Fruit fly (Drosophila melanogaster) whole organism, embryonic: ENCODE measurements around the gene Alp10.
A peak's percentile ranks its signal among the peaks of the same experiment; 100 is the strongest.

Experiments
- CG10543 ChIP-seq: fragments of 200-800 bp; sonication (Bioruptor generic); optimal IDR thresholded peaks from 3 replicates; lab custom pipeline; 2017; ENCODE audit warnings: missing biosample characterization, mild to moderate bottlenecking, missing genetic modification characterization, moderate library complexity
- CG11247 ChIP-seq: fragments of 200-800 bp; sonication (Bioruptor generic); IDR thresholded peaks from 2 replicates; pipeline ENCODE4 v1.3.6; 2022; ENCODE audit warnings: missing biosample characterization, missing genetic modification characterization
- CG12391 ChIP-seq: fragments of 200-800 bp; sonication (Bioruptor generic); optimal IDR thresholded peaks from 3 replicates; lab custom pipeline; 2018; ENCODE audit warnings: missing biosample characterization, mild to moderate bottlenecking, missing genetic modification characterization, moderate library complexity
- CG14441 ChIP-seq: fragments of 200-800 bp; sonication (Bioruptor generic); IDR thresholded peaks from 2 replicates; pipeline ENCODE4 v1.3.6; 2022; ENCODE audit warnings: missing biosample characterization, missing genetic modification characterization
- CG17186 ChIP-seq: fragments of 200-800 bp; sonication (Bioruptor generic); optimal IDR thresholded peaks from 3 replicates; lab custom pipeline; 2017; ENCODE audit warnings: missing biosample characterization, missing genetic modification reagents, missing genetic modification characterization
- CG17328 ChIP-seq: fragments of 200-800 bp; sonication (Bioruptor generic); IDR thresholded peaks from 2 replicates; pipeline ENCODE4 v1.3.6; 2022; ENCODE audit warnings: missing biosample characterization, missing genetic modification characterization
- CG18476 ChIP-seq: fragments of 200-800 bp; sonication (Bioruptor generic); optimal IDR thresholded peaks from 2 replicates; lab custom pipeline; 2016; ENCODE audit warnings: missing biosample characterization, mild to moderate bottlenecking, missing genetic modification characterization
- CG34422 ChIP-seq: fragments of 200-800 bp; sonication (Bioruptor generic); IDR thresholded peaks from 3 replicates; pipeline ENCODE4 v1.3.6; 2022; ENCODE audit warnings: missing biosample characterization, missing genetic modification characterization
- CG3726 ChIP-seq: fragments of 200-800 bp; sonication (Bioruptor generic); IDR thresholded peaks from 3 replicates; pipeline ENCODE4, ENCODE4 v1.3.6; 2022; ENCODE audit warnings: missing biosample characterization, missing genetic modification characterization
- CG43689 ChIP-seq: fragments of 200-800 bp; sonication (Bioruptor generic); IDR thresholded peaks from 2 replicates; pipeline ENCODE4 v1.3.6; 2022; ENCODE audit warnings: missing biosample characterization, missing genetic modification characterization
- CG5180 ChIP-seq: fragments of 200-800 bp; sonication (Bioruptor generic); optimal IDR thresholded peaks from 3 replicates; lab custom pipeline; 2017; ENCODE audit warnings: missing biosample characterization, missing genetic modification characterization, mild to moderate bottlenecking, moderate library complexity, missing genetic modification reagents
- CG6175 ChIP-seq: fragments of 200-800 bp; sonication (Bioruptor generic); IDR thresholded peaks from 3 replicates; pipeline ENCODE4 v1.3.6; 2022; ENCODE audit warnings: missing biosample characterization, missing genetic modification characterization
- CG7372 ChIP-seq: fragments of 200-800 bp; sonication (Bioruptor generic); IDR thresholded peaks from 2 replicates; pipeline ENCODE4 v1.3.6; 2022; ENCODE audit warnings: missing biosample characterization, missing genetic modification characterization
- CG7839 ChIP-seq: fragments of 200-800 bp; sonication (Bioruptor generic); optimal IDR thresholded peaks from 3 replicates; lab custom pipeline; 2018; ENCODE audit warnings: missing biosample characterization, mild to moderate bottlenecking, missing genetic modification characterization, moderate library complexity
- CG7987 ChIP-seq: fragments of 200-800 bp; sonication (Bioruptor generic); optimal IDR thresholded peaks from 2 replicates; lab custom pipeline; 2018; ENCODE audit warnings: missing biosample characterization, mild to moderate bottlenecking, missing genetic modification characterization, moderate library complexity
- CG8388 ChIP-seq: fragments of 200-800 bp; sonication (Bioruptor generic); optimal IDR thresholded peaks from 2 replicates; lab custom pipeline; 2019; ENCODE audit warnings: missing biosample characterization, mild to moderate bottlenecking, missing genetic modification characterization, moderate library complexity
- Dref ChIP-seq: fragments of 200-800 bp; sonication (Bioruptor generic); IDR thresholded peaks from 2 replicates; pipeline ENCODE4 v1.3.6; 2022; ENCODE audit warnings: missing biosample characterization, missing genetic modification characterization
- E2f2 ChIP-seq: fragments of 200-800 bp; sonication (Bioruptor generic); IDR thresholded peaks from 2 replicates; pipeline ENCODE4 v1.3.6; 2022; ENCODE audit warnings: missing biosample characterization, missing genetic modification characterization
- Fer1 ChIP-seq: fragments of 200-800 bp; sonication (Bioruptor generic); optimal IDR thresholded peaks from 2 replicates; lab custom pipeline; 2017; ENCODE audit warnings: missing biosample characterization, mild to moderate bottlenecking, missing genetic modification characterization
- HLH3B ChIP-seq: fragments of 200-800 bp; sonication (Bioruptor generic); IDR thresholded peaks from 2 replicates; pipeline ENCODE4 v1.3.6; 2022; ENCODE audit warnings: missing biosample characterization, missing genetic modification characterization
- Med ChIP-seq: fragments of 200-800 bp; sonication (Bioruptor generic); peaks from one replicate; lab custom pipeline; 2016; ENCODE audit warnings: missing biosample characterization, missing genetic modification characterization, mild to moderate bottlenecking, inconsistent platforms, moderate library complexity
- Nf-YC ChIP-seq: fragments of 200-800 bp; optimal IDR thresholded peaks from 3 replicates; lab custom pipeline; 2019; ENCODE audit warnings: missing biosample characterization, mild to moderate bottlenecking, missing genetic modification characterization, moderate library complexity
- Opbp ChIP-seq: fragments of 200-800 bp; sonication (Bioruptor generic); IDR thresholded peaks from 3 replicates; pipeline ENCODE4 v1.3.6; 2022; ENCODE audit warnings: missing biosample characterization, missing genetic modification characterization; ENCODE audit not compliant: partially characterized antibody
- PHDP ChIP-seq: fragments of 200-800 bp; sonication (Bioruptor generic); optimal IDR thresholded peaks from 3 replicates; lab custom pipeline; 2018; ENCODE audit warnings: missing biosample characterization, mild to moderate bottlenecking, missing genetic modification characterization, moderate library complexity
- br ChIP-seq: fragments of >200 bp; optimal IDR thresholded peaks from 2 replicates; lab custom pipeline; 2017
- chinmo ChIP-seq: fragments of 200-800 bp; sonication (Bioruptor generic); IDR thresholded peaks from 4 replicates; pipeline ENCODE4 v1.3.6; 2022; ENCODE audit warnings: missing biosample characterization, missing genetic modification characterization; ENCODE audit not compliant: partially characterized antibody
- ci ChIP-seq: fragments of 200-800 bp; sonication (Bioruptor generic); IDR thresholded peaks from 3 replicates; pipeline ENCODE4 v1.3.6; 2022; ENCODE audit warnings: missing biosample characterization, missing genetic modification characterization
- cwo ChIP-seq: fragments of 200-800 bp; sonication (Bioruptor generic); optimal IDR thresholded peaks from 3 replicates; lab custom pipeline; 2017; ENCODE audit warnings: missing biosample characterization, missing genetic modification characterization, mild to moderate bottlenecking, moderate library complexity, missing genetic modification reagents
- dmrt11E ChIP-seq: fragments of 200-800 bp; sonication (Bioruptor generic); optimal IDR thresholded peaks from 3 replicates; lab custom pipeline; 2018; ENCODE audit warnings: missing biosample characterization, mild to moderate bottlenecking, missing genetic modification characterization, moderate library complexity
- ewg ChIP-seq: fragments of 200-800 bp; sonication (Bioruptor generic); optimal IDR thresholded peaks from 3 replicates; lab custom pipeline; 2017; ENCODE audit warnings: mild to moderate bottlenecking, missing biosample characterization, missing genetic modification reagents, missing genetic modification characterization
- ftz-f1 ChIP-seq: fragments of 200-800 bp; sonication (Bioruptor generic); optimal IDR thresholded peaks from 2 replicates; lab custom pipeline; 2016; ENCODE audit warnings: missing biosample characterization, missing genetic modification characterization
- fu2 ChIP-seq: fragments of 200-800 bp; sonication (Bioruptor generic); optimal IDR thresholded peaks from 2 replicates; lab custom pipeline; 2016; ENCODE audit warnings: missing biosample characterization, missing genetic modification characterization
- grau ChIP-seq: fragments of 200-800 bp; optimal IDR thresholded peaks from 3 replicates; lab custom pipeline; 2019; ENCODE audit warnings: missing biosample characterization, mild to moderate bottlenecking, missing genetic modification characterization, moderate library complexity
- klu ChIP-seq: fragments of 200-800 bp; sonication (Bioruptor generic); IDR thresholded peaks from 2 replicates; pipeline ENCODE4 v1.3.6; 2022; ENCODE audit warnings: missing biosample characterization, missing genetic modification characterization
- lola ChIP-seq, 3 experiments: fragments of >200 bp in 2 of 3; fragments of 200-800 bp in 1 of 3; sonication (Bioruptor generic) in 1 of 3; optimal IDR thresholded peaks; 2 replicates each; lab custom pipeline; 2017 to 2019; ENCODE audit warnings: missing biosample characterization in 3 of 3, missing genetic modification characterization in 3 of 3, mild to moderate bottlenecking in 1 of 3, moderate library complexity in 1 of 3
- otp ChIP-seq: fragments of 200-800 bp; sonication (Bioruptor generic); IDR thresholded peaks from 3 replicates; pipeline ENCODE4, ENCODE4 v1.3.6; 2022; ENCODE audit warnings: missing biosample characterization, missing genetic modification characterization
- prd ChIP-seq, 3 experiments: fragments of >200 bp in 2 of 3; fragments of 200-800 bp in 1 of 3; sonication (Bioruptor generic) in 1 of 3; optimal IDR thresholded peaks in 2 of 3; IDR thresholded peaks in 1 of 3; 2 replicates in 2 of 3; 3 replicates in 1 of 3; pipeline versions ENCODE4 v1.3.6 to Lab custom; 2017 to 2022; ENCODE audit warnings: missing biosample characterization in 1 of 3, missing genetic modification characterization in 1 of 3
- sens ChIP-seq: fragments of 200-800 bp; sonication (Bioruptor generic); peaks from one replicate; lab custom pipeline; 2016; ENCODE audit warnings: missing biosample characterization, missing genetic modification characterization
- slbo ChIP-seq: fragments of 200-800 bp; sonication (Bioruptor generic); IDR thresholded peaks from 2 replicates; pipeline ENCODE4 v1.3.6; 2022; ENCODE audit warnings: missing biosample characterization, missing genetic modification characterization
- so ChIP-seq: fragments of 200-800 bp; sonication (Bioruptor generic); IDR thresholded peaks from 3 replicates; pipeline ENCODE4 v1.3.6; 2022; ENCODE audit warnings: missing biosample characterization, missing genetic modification characterization
- sob ChIP-seq: fragments of 200-800 bp; sonication (Bioruptor generic); IDR thresholded peaks from 2 replicates; pipeline ENCODE4 v1.3.6; 2022; ENCODE audit warnings: missing biosample characterization, missing genetic modification characterization
- sqz ChIP-seq: fragments of 200-800 bp; sonication (Bioruptor generic); optimal IDR thresholded peaks from 3 replicates; lab custom pipeline; 2018; ENCODE audit warnings: missing biosample characterization, mild to moderate bottlenecking, missing genetic modification characterization
- tio ChIP-seq: fragments of 200-800 bp; sonication (Bioruptor generic); optimal IDR thresholded peaks from 2 replicates; lab custom pipeline; 2017; ENCODE audit warnings: missing biosample characterization, missing genetic modification characterization, inconsistent platforms
- tna ChIP-seq: fragments of 200-800 bp; sonication (Bioruptor generic); IDR thresholded peaks from 2 replicates; pipeline ENCODE4 v1.3.6; 2022; ENCODE audit warnings: missing biosample characterization, missing genetic modification characterization; ENCODE audit not compliant: partially characterized antibody
- toy ChIP-seq: fragments of 200-800 bp; sonication (Bioruptor generic); IDR thresholded peaks from 2 replicates; pipeline ENCODE4 v1.3.6; 2022; ENCODE audit warnings: missing biosample characterization, missing genetic modification characterization

The Alp10 gene

DNA sequence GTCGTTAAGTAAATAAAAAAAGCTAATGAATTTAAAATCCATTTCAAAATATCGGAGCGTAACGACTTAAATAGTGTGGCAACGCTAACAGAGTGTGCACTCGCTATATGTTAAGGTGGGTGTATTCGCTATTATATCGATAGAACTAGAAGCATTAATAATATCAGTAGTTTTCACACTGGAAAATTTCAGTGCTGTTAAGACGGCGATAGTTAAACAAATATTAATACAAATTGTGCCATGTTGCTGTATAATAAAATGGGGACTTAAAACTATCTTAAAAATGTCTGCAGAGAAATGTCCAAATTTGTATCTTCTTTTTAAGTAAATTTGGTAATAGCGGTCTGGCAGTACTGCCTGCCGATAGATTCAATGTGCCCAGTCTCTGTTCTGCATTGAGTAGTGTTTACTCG, 11.8 kb downstream of the Alp10 start (continued):
- TF ChIP-seq toy (GFP tag; lab: Robert Waterston, UW) = peak; percentile 61
- TF ChIP-seq Fer1 = no peak
- no peak for TF ChIP-seq ftz-f1 (GFP tag; lab: Kevin White, UChicago)
- peak; percentile 97 for TF ChIP-seq CG14441 (GFP tag; lab: Robert Waterston, UW)

dm6 chr3L:5581542-5581941, 13.5 kb downstream of the Alp10 start:
- no peak for TF ChIP-seq dmrt11E (tag; lab: Kevin White, UChicago)
- TF ChIP-seq prd (optimal IDR thresholded peaks at IDR 0.05; lab: Kevin White, UChicago) = no peak
- TF ChIP-seq prd (GFP tag; IDR thresholded peaks at IDR 0.05; lab: Robert Waterston, UW) = 0 out of 3 replicates have a peak, but pooled peaks have one; percentile 9
- 0 out of 2 replicates have a peak, but pooled peaks have one; percentile 9 for TF ChIP-seq CG14441 (GFP tag; lab: Robert Waterston, UW)
- no peak for TF ChIP-seq CG43689 (GFP tag; lab: Robert Waterston, UW)
- peak; percentile 33 for TF ChIP-seq sens (GFP tag; lab: Kevin White, UChicago)
- TF ChIP-seq CG10543 (GFP tag; lab: Kevin White, UChicago) = no peak
- no peak for TF ChIP-seq CG12391
- TF ChIP-seq Med = peak; percentile 74
- 0 out of 3 replicates have a peak, but pooled peaks have one; percentile 55 for TF ChIP-seq otp (GFP tag; lab: Robert Waterston, UW)
- TF ChIP-seq tio (GFP tag; lab: Kevin White, UChicago) = no peak
- TF ChIP-seq lola (GFP tag; optimal IDR thresholded peaks at IDR 0.05; lab: Kevin White, UChicago) = no peak
- TF ChIP-seq sqz (GFP tag; lab: Kevin White, UChicago) = peak; percentile 7
- no peak for TF ChIP-seq Nf-YC (tag; lab: Kevin White, UChicago)
- 0 out of 2 replicates have a peak, but pooled peaks have one; percentile 25 for TF ChIP-seq CG17328 (GFP tag; lab: Robert Waterston, UW)
- TF ChIP-seq CG11247 (GFP tag; lab: Robert Waterston, UW) = 0 out of 2 replicates have a peak, but pooled peaks have one; percentile 23
- no peak for TF ChIP-seq br
- no peak for TF ChIP-seq CG8388 (GFP tag; lab: Kevin White, UChicago)

dm6 chr3L:5580490-5581116, 14.5 kb downstream of the Alp10 start:
- no peak for TF ChIP-seq CG5180
- peak; percentile 61; the same call in 2 of the 3 replicates for TF ChIP-seq otp (GFP tag; lab: Robert Waterston, UW)
- TF ChIP-seq cwo (GFP tag; lab: Kevin White, UChicago) = peak; percentile 51
- 0 out of 4 replicates have a peak, but pooled peaks have one; percentile 32 for TF ChIP-seq chinmo (GFP tag; lab: Robert Waterston, UW)
- no peak for TF ChIP-seq CG3726
- no peak for TF ChIP-seq CG7839 (tag; lab: Kevin White, UChicago)
- peak; percentile 62 for TF ChIP-seq grau (tag; lab: Kevin White, UChicago)
- TF ChIP-seq CG18476 (GFP tag; lab: Kevin White, UChicago) = no peak
- no peak for TF ChIP-seq Dref (GFP tag; lab: Robert Waterston, UW)
- TF ChIP-seq br = no peak
- no peak for TF ChIP-seq CG14441 (GFP tag; lab: Robert Waterston, UW)
- 0 out of 3 replicates have a peak, but pooled peaks have one; percentile 9 for TF ChIP-seq CG34422 (GFP tag; lab: Robert Waterston, UW)
- no peak for TF ChIP-seq CG7372
- TF ChIP-seq CG6175 (GFP tag; lab: Robert Waterston, UW) = 0 out of 3 replicates have a peak, but pooled peaks have one; percentile 10
- TF ChIP-seq tna (GFP tag; lab: Robert Waterston, UW) = no peak
- TF ChIP-seq fu2 (GFP tag; lab: Kevin White, UChicago) = no peak
- TF ChIP-seq HLH3B (GFP tag; lab: Robert Waterston, UW) = 0 out of 2 replicates have a peak, but pooled peaks have one; percentile 7
- TF ChIP-seq Opbp (GFP tag; lab: Robert Waterston, UW) = no peak
- 0 out of 2 replicates have a peak, but pooled peaks have one; percentile 23 for TF ChIP-seq sob (GFP tag; lab: Robert Waterston, UW)
- 0 out of 2 replicates have a peak, but pooled peaks have one; percentile 12 for TF ChIP-seq slbo (GFP tag; lab: Robert Waterston, UW)
- TF ChIP-seq CG17186 (GFP tag; lab: Kevin White, UChicago) = no peak
- TF ChIP-seq PHDP (tag; lab: Kevin White, UChicago) = no peak
- TF ChIP-seq so = no peak
- no peak for TF ChIP-seq klu
- TF ChIP-seq ci (GFP tag; lab: Robert Waterston, UW) = 0 out of 3 replicates have a peak, but pooled peaks have one; percentile 23
- peak; percentile 2 for TF ChIP-seq CG7987
- TF ChIP-seq E2f2 (GFP tag; lab: Robert Waterston, UW) = no peak
- no peak for TF ChIP-seq ewg
